Fruit fly (Drosophila melanogaster) whole organism, embryonic: Measurements from ENCODE around the gene CG11342.

ENCODE experiments used
- CG10209 ChIP-seq: fragments of 200-800 bp; sonication (Bioruptor generic); optimal IDR thresholded peaks from 3 replicates; lab custom pipeline; 2017; ENCODE audit warnings: missing biosample characterization, mild to moderate bottlenecking, missing genetic modification characterization, missing genetic modification reagents
- CG17385 ChIP-seq: fragments of 200-800 bp; sonication (Bioruptor generic); optimal IDR thresholded peaks from 3 replicates; lab custom pipeline; 2018; ENCODE audit warnings: missing biosample characterization, mild to moderate bottlenecking, missing genetic modification characterization
- CG6689 ChIP-seq: fragments of 200-800 bp; sonication (Bioruptor generic); IDR thresholded peaks from 2 replicates; pipeline ENCODE4 v1.3.6; 2022; ENCODE audit warnings: missing biosample characterization, missing genetic modification characterization
- eyg ChIP-seq: fragments of 200-800 bp; sonication (Bioruptor generic); optimal IDR thresholded peaks from 3 replicates; lab custom pipeline; 2016; ENCODE audit warnings: missing biosample characterization, missing genetic modification characterization
- fd102C ChIP-seq: fragments of 200-800 bp; sonication (Bioruptor generic); optimal IDR thresholded peaks from 2 replicates; lab custom pipeline; 2018; ENCODE audit warnings: missing biosample characterization, mild to moderate bottlenecking, missing genetic modification characterization, moderate library complexity
- lov ChIP-seq, 2 experiments: fragments of 200-800 bp in 1 of 2; fragments of >200 bp in 1 of 2; sonication (Bioruptor generic) in 1 of 2; IDR thresholded peaks in 1 of 2; optimal IDR thresholded peaks in 1 of 2; 2 replicates in 1 of 2; 3 replicates in 1 of 2; pipeline versions ENCODE4 v1.3.6 to Lab custom; 2017 to 2022; ENCODE audit warnings: missing biosample characterization in 1 of 2, missing genetic modification characterization in 1 of 2

DNA sequence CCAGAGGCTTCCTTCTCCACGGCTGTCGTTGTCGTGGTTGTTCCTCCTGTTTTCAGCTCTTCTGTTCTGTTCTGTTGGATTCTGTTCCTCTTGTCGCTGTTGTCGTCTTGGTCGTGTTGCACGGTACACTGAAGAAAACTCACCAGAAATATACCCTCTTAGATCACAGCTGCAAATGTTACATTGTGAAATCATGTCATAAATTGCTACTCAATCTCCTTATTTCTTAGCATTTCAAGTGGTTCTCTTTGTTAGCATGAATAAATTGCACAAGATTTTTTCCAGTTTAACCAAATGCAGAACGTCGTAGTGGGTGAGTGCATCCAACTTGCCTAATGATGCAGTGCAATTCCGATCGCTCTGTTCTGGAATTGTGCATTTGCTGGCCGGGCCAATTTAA lies 30.6 kb upstream of the CG11342 start:
- TF ChIP-seq CG17385 (GFP tag; lab: Kevin White, UChicago) (no peak), lov (optimal IDR thresholded peaks at IDR 0.05; lab: Kevin White, UChicago) (no peak), lov (GFP tag; IDR thresholded peaks at IDR 0.05; lab: Robert Waterston, UW) (no peak), fd102C (no peak), eyg (no peak), CG10209 (no peak), CG6689 (GFP tag; lab: Robert Waterston, UW) (no peak)
